Fruit fly (Drosophila melanogaster) S2 (cell line): Measurements from ENCODE around the gene Or65a.

Experiments used
- CG8478 ChIP-seq: fragments of >200 bp; optimal IDR thresholded peaks from 2 replicates; lab custom pipeline; 2018
- CTCF ChIP-seq, 2 experiments: fragments of >200 bp; optimal IDR thresholded peaks; 2 replicates each; lab custom pipeline; 2018

DNA sequence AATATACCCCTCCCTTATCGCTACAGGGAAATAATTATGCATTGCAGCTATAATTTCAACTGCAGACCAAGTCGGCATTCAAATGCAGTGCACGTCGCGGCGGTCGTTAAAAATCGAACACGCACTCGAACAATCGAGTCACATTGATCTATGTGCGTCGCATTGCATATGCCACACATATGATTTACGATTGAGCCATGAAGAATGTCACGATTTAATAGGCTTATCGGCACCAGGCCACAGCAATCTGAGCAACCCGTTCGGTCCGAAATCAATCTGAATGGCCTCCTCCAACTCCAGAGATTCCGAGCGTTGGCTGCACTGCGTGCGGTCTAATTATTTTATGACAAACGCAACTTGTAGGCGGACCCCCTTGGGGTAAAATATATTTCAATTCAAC lies 9.9 kb upstream of the Or65a start:
- TF ChIP-seq CG8478 (lab: Kevin White, UChicago) (no peak), CTCF (optimal IDR thresholded peaks at IDR 0.05; lab: Kevin White, UChicago) (no peak)
